Fruit fly (Drosophila melanogaster) whole organism, embryonic: ENCODE measurements around the gene CG34244.
A peak's percentile ranks its signal among the peaks of the same experiment; 100 is the strongest.

Source experiments
- B-H2 ChIP-seq: fragments of 200-800 bp; sonication (Bioruptor generic); optimal IDR thresholded peaks from 2 replicates; lab custom pipeline; 2018; ENCODE audit warnings: missing biosample characterization, mild to moderate bottlenecking, missing genetic modification characterization
- Bdp1 ChIP-seq: fragments of 200-800 bp; sonication (Bioruptor generic); optimal IDR thresholded peaks from 3 replicates; lab custom pipeline; 2016; ENCODE audit warnings: missing biosample characterization, missing genetic modification characterization
- BtbVII ChIP-seq: fragments of 200-800 bp; sonication (Bioruptor generic); optimal IDR thresholded peaks from 3 replicates; lab custom pipeline; 2017; ENCODE audit warnings: missing biosample characterization, mild to moderate bottlenecking, missing genetic modification characterization
- C15 ChIP-seq: fragments of 200-800 bp; sonication (Bioruptor generic); IDR thresholded peaks from 3 replicates; pipeline ENCODE4 v1.3.6; 2022; ENCODE audit warnings: missing biosample characterization, missing genetic modification characterization
- CG10209 ChIP-seq: fragments of 200-800 bp; sonication (Bioruptor generic); optimal IDR thresholded peaks from 3 replicates; lab custom pipeline; 2017; ENCODE audit warnings: missing biosample characterization, mild to moderate bottlenecking, missing genetic modification characterization, missing genetic modification reagents
- CG11093 ChIP-seq: fragments of 200-800 bp; sonication (Bioruptor generic); IDR thresholded peaks from 3 replicates; pipeline ENCODE4 v1.3.6; 2022; ENCODE audit warnings: missing biosample characterization, missing genetic modification characterization
- CG12104 ChIP-seq: fragments of 200-800 bp; sonication (Bioruptor generic); optimal IDR thresholded peaks from 3 replicates; lab custom pipeline; 2016; ENCODE audit warnings: missing biosample characterization, missing genetic modification characterization
- CG12744 ChIP-seq: fragments of 200-800 bp; sonication (Bioruptor generic); optimal IDR thresholded peaks from 2 replicates; lab custom pipeline; 2016; ENCODE audit warnings: missing biosample characterization, missing genetic modification characterization
- CG14050 ChIP-seq: fragments of 200-800 bp; sonication (Bioruptor generic); IDR thresholded peaks from 3 replicates; pipeline ENCODE4 v1.3.6; 2022; ENCODE audit warnings: missing biosample characterization, missing genetic modification characterization
- CG15011 ChIP-seq: fragments of 200-800 bp; sonication (Bioruptor generic); optimal IDR thresholded peaks from 3 replicates; lab custom pipeline; 2018; ENCODE audit warnings: missing biosample characterization, mild to moderate bottlenecking, missing genetic modification characterization
- CG1602 ChIP-seq: fragments of 200-800 bp; sonication (Bioruptor generic); optimal IDR thresholded peaks from 3 replicates; lab custom pipeline; 2016; ENCODE audit warnings: missing biosample characterization, missing genetic modification characterization
- CG1647 ChIP-seq: fragments of 200-800 bp; sonication (Bioruptor generic); optimal IDR thresholded peaks from 3 replicates; lab custom pipeline; 2016; ENCODE audit warnings: missing biosample characterization, missing genetic modification characterization
- CG16813 ChIP-seq: fragments of 200-800 bp; sonication (Bioruptor generic); IDR thresholded peaks from 3 replicates; pipeline ENCODE4 v1.3.6; 2022; ENCODE audit warnings: missing biosample characterization, missing genetic modification characterization; ENCODE audit not compliant: partially characterized antibody
- CG17829 ChIP-seq: fragments of 200-800 bp; optimal IDR thresholded peaks from 2 replicates; lab custom pipeline; 2019; ENCODE audit warnings: missing biosample characterization, mild to moderate bottlenecking, missing genetic modification characterization, moderate library complexity
- CG18599 ChIP-seq: fragments of 200-800 bp; sonication (Bioruptor generic); optimal IDR thresholded peaks from 3 replicates; lab custom pipeline; 2017; ENCODE audit warnings: missing biosample characterization, missing genetic modification characterization, mild to moderate bottlenecking, moderate library complexity, missing genetic modification reagents
- CG2116 ChIP-seq: fragments of 200-800 bp; sonication (Bioruptor generic); optimal IDR thresholded peaks from 3 replicates; lab custom pipeline; 2018; ENCODE audit warnings: missing biosample characterization, mild to moderate bottlenecking, missing genetic modification characterization
- CG2875 ChIP-seq: fragments of 200-800 bp; sonication (Bioruptor generic); optimal IDR thresholded peaks from 2 replicates; lab custom pipeline; 2017; ENCODE audit warnings: missing biosample characterization, mild to moderate bottlenecking, missing genetic modification characterization, missing genetic modification reagents
- CG2889 ChIP-seq: fragments of 200-800 bp; sonication (Bioruptor generic); IDR thresholded peaks from 3 replicates; pipeline ENCODE4 v1.3.6; 2022; ENCODE audit warnings: missing biosample characterization, missing genetic modification characterization
- CG30020 ChIP-seq: fragments of 200-800 bp; optimal IDR thresholded peaks from 2 replicates; lab custom pipeline; 2019; ENCODE audit warnings: missing biosample characterization, mild to moderate bottlenecking, missing genetic modification characterization, moderate library complexity
- CG8281 ChIP-seq: fragments of 200-800 bp; sonication (Bioruptor generic); optimal IDR thresholded peaks from 2 replicates; lab custom pipeline; 2018; ENCODE audit warnings: missing biosample characterization, mild to moderate bottlenecking, missing genetic modification characterization, moderate library complexity
- CG8388 ChIP-seq: fragments of 200-800 bp; sonication (Bioruptor generic); optimal IDR thresholded peaks from 2 replicates; lab custom pipeline; 2019; ENCODE audit warnings: missing biosample characterization, mild to moderate bottlenecking, missing genetic modification characterization, moderate library complexity
- CG8765 ChIP-seq: fragments of 200-800 bp; sonication (Bioruptor generic); IDR thresholded peaks from 2 replicates; pipeline ENCODE4 v1.3.6; 2022; ENCODE audit warnings: missing biosample characterization, missing genetic modification characterization
- CG9876 ChIP-seq: fragments of 200-800 bp; sonication (Bioruptor generic); optimal IDR thresholded peaks from 2 replicates; lab custom pipeline; 2016; ENCODE audit warnings: missing biosample characterization, missing genetic modification characterization
- ERR ChIP-seq: fragments of 200-800 bp; sonication (Bioruptor generic); optimal IDR thresholded peaks from 2 replicates; lab custom pipeline; 2016; ENCODE audit warnings: missing biosample characterization, missing genetic modification characterization
- HmgD ChIP-seq: fragments of 200-800 bp; sonication (Bioruptor generic); optimal IDR thresholded peaks from 3 replicates; lab custom pipeline; 2016; ENCODE audit warnings: missing biosample characterization, missing genetic modification characterization
- Lhr ChIP-seq: fragments of 200-800 bp; sonication (Bioruptor generic); optimal IDR thresholded peaks from 3 replicates; lab custom pipeline; 2017; ENCODE audit warnings: mild to moderate bottlenecking, missing biosample characterization, missing genetic modification reagents, missing genetic modification characterization
- MTF-1 ChIP-seq: fragments of 200-800 bp; sonication (Bioruptor generic); optimal IDR thresholded peaks from 2 replicates; lab custom pipeline; 2018; ENCODE audit warnings: missing biosample characterization, mild to moderate bottlenecking, missing genetic modification characterization, borderline replicate concordance
- Mrtf ChIP-seq: fragments of 200-800 bp; sonication (Bioruptor generic); IDR thresholded peaks from 3 replicates; pipeline ENCODE4 v1.3.6; 2022; ENCODE audit warnings: missing biosample characterization, missing genetic modification characterization
- NC2β ChIP-seq: fragments of 200-800 bp; sonication (Bioruptor generic); optimal IDR thresholded peaks from 2 replicates; lab custom pipeline; 2016; ENCODE audit warnings: missing biosample characterization, missing genetic modification characterization
- PHDP ChIP-seq: fragments of 200-800 bp; sonication (Bioruptor generic); optimal IDR thresholded peaks from 3 replicates; lab custom pipeline; 2018; ENCODE audit warnings: missing biosample characterization, mild to moderate bottlenecking, missing genetic modification characterization, moderate library complexity
- Six4 ChIP-seq: fragments of 200-800 bp; sonication (Bioruptor generic); optimal IDR thresholded peaks from 2 replicates; lab custom pipeline; 2016; ENCODE audit warnings: missing biosample characterization, missing genetic modification characterization
- Sox102F ChIP-seq: fragments of 200-800 bp; sonication (Bioruptor generic); optimal IDR thresholded peaks from 2 replicates; lab custom pipeline; 2018; ENCODE audit warnings: missing biosample characterization, mild to moderate bottlenecking, missing genetic modification characterization, moderate library complexity
- Stat92E ChIP-seq, 3 experiments: fragments of >200 bp in 2 of 3; fragments of 200-800 bp in 1 of 3; sonication (Bioruptor generic) in 1 of 3; optimal IDR thresholded peaks; 2 replicates each; lab custom pipeline; 2017 to 2019; ENCODE audit warnings: missing biosample characterization in 3 of 3, missing genetic modification characterization in 3 of 3, mild to moderate bottlenecking in 1 of 3, moderate library complexity in 1 of 3
- Xrp1 ChIP-seq: fragments of 200-800 bp; sonication (Bioruptor generic); IDR thresholded peaks from 2 replicates; pipeline ENCODE4 v1.3.6; 2022; ENCODE audit warnings: missing biosample characterization, missing genetic modification characterization
- ac ChIP-seq: fragments of 200-800 bp; sonication (Bioruptor generic); optimal IDR thresholded peaks from 3 replicates; lab custom pipeline; 2017; ENCODE audit warnings: missing biosample characterization, mild to moderate bottlenecking, missing genetic modification characterization
- cas ChIP-seq: fragments of 200-800 bp; sonication (Bioruptor generic); IDR thresholded peaks from 2 replicates; pipeline ENCODE4 v1.3.6; 2022; ENCODE audit warnings: missing biosample characterization, missing genetic modification characterization
- da ChIP-seq: fragments of 200-800 bp; sonication (Bioruptor generic); optimal IDR thresholded peaks from 2 replicates; lab custom pipeline; 2016; ENCODE audit warnings: missing biosample characterization, missing genetic modification characterization
- dati ChIP-seq: fragments of 200-800 bp; sonication (Bioruptor generic); IDR thresholded peaks from 2 replicates; pipeline ENCODE4 v1.3.6; 2022; ENCODE audit warnings: missing biosample characterization, missing genetic modification characterization
- gcm ChIP-seq: fragments of 200-800 bp; sonication (Bioruptor generic); optimal IDR thresholded peaks from 2 replicates; lab custom pipeline; 2019; ENCODE audit warnings: missing biosample characterization, mild to moderate bottlenecking, missing genetic modification characterization, moderate library complexity
- gt ChIP-seq: fragments of 200-800 bp; sonication (Bioruptor generic); IDR thresholded peaks from 2 replicates; pipeline ENCODE4 v1.3.6; 2022; ENCODE audit warnings: missing biosample characterization, missing genetic modification characterization
- kni ChIP-seq: fragments of 200-800 bp; sonication (Bioruptor generic); optimal IDR thresholded peaks from 3 replicates; lab custom pipeline; 2017; ENCODE audit warnings: mild to moderate bottlenecking, missing biosample characterization, missing genetic modification reagents, missing genetic modification characterization
- lola ChIP-seq, 3 experiments: fragments of >200 bp in 2 of 3; fragments of 200-800 bp in 1 of 3; sonication (Bioruptor generic) in 1 of 3; optimal IDR thresholded peaks; 2 replicates each; lab custom pipeline; 2017 to 2019; ENCODE audit warnings: missing biosample characterization in 3 of 3, missing genetic modification characterization in 3 of 3, mild to moderate bottlenecking in 1 of 3, moderate library complexity in 1 of 3
- nerfin-2 ChIP-seq: fragments of 200-800 bp; sonication (Bioruptor generic); IDR thresholded peaks from 2 replicates; pipeline ENCODE4 v1.3.6; 2022; ENCODE audit warnings: missing biosample characterization, missing genetic modification characterization; ENCODE audit not compliant: partially characterized antibody
- ranshi ChIP-seq: fragments of 200-800 bp; sonication (Bioruptor generic); IDR thresholded peaks from 2 replicates; pipeline ENCODE4 v1.3.6; 2022; ENCODE audit warnings: missing biosample characterization, missing genetic modification characterization
- sens-2 ChIP-seq: fragments of 200-800 bp; sonication (Bioruptor generic); IDR thresholded peaks from 2 replicates; pipeline ENCODE4 v1.3.6; 2022; ENCODE audit warnings: missing biosample characterization, missing genetic modification characterization
- sr ChIP-seq: fragments of 200-800 bp; sonication (Bioruptor generic); IDR thresholded peaks from 3 replicates; pipeline ENCODE4 v1.3.6; 2022; ENCODE audit warnings: missing biosample characterization, missing genetic modification characterization
- ssp ChIP-seq: fragments of 200-800 bp; sonication (Bioruptor generic); IDR thresholded peaks from 2 replicates; pipeline ENCODE4 v1.3.6; 2022; ENCODE audit warnings: missing biosample characterization, missing genetic modification characterization
- stc ChIP-seq: fragments of 200-800 bp; sonication (Bioruptor generic); IDR thresholded peaks from 2 replicates; pipeline ENCODE4 v1.3.6; 2022; ENCODE audit warnings: missing biosample characterization, missing genetic modification characterization
- tup ChIP-seq: fragments of 200-800 bp; sonication (Bioruptor generic); optimal IDR thresholded peaks from 2 replicates; lab custom pipeline; 2016; ENCODE audit warnings: missing biosample characterization, mild to moderate bottlenecking, missing genetic modification characterization, moderate library complexity
- unpg ChIP-seq: fragments of 200-800 bp; sonication (Bioruptor generic); optimal IDR thresholded peaks from 3 replicates; lab custom pipeline; 2018; ENCODE audit warnings: missing biosample characterization, mild to moderate bottlenecking, missing genetic modification characterization, moderate library complexity

Gene CG34244

DNA sequence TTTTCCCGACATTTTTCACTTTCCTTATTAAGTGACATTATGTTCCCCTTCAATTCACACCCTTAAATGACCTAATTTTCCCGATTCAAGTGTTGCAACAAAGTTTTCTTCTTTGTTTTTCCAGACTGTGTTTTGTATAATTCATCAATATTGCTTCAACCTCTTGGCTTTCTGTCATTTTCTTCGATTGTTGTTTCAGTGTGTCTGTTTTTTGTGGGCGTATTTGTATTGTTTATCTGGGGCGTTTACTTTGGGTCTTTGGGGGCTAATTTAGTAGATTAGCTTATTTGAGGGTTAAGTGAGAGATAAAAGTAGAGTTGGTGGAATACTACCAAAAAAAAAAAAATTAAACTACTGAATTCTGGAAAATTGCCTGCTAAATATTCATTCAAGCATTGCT is 40.0 kb downstream of the CG34244 start (continued):
- TF ChIP-seq CG18599 (peak; percentile 53), NC2β (GFP tag; lab: Kevin White, UChicago) (peak; percentile 8), CG9876 (GFP tag; lab: Kevin White, UChicago) (peak; percentile 1), BtbVII (GFP tag; lab: Kevin White, UChicago) (peak; percentile 64), C15 (no peak), sens-2 (GFP tag; lab: Robert Waterston, UW) (no peak), CG10209 (GFP tag; lab: Kevin White, UChicago) (peak; percentile 21), Lhr (GFP tag; lab: Kevin White, UChicago) (peak; percentile 10), CG15011 (GFP tag; lab: Kevin White, UChicago) (peak; percentile 36), CG12104 (GFP tag; lab: Kevin White, UChicago) (peak; percentile 40), CG1647 (GFP tag; lab: Kevin White, UChicago) (no peak), CG2889 (GFP tag; lab: Robert Waterston, UW) (no peak), CG8388 (GFP tag; lab: Kevin White, UChicago) (peak; percentile 7), PHDP (tag; lab: Kevin White, UChicago) (peak; percentile 55), CG30020 (tag; lab: Kevin White, UChicago) (no peak), ranshi (GFP tag; lab: Robert Waterston, UW) (no peak), cas (GFP tag; lab: Robert Waterston, UW) (no peak), nerfin-2 (GFP tag; lab: Robert Waterston, UW) (no peak), MTF-1 (peak; percentile 72), CG11093 (no peak), Six4 (GFP tag; lab: Kevin White, UChicago) (peak; percentile 16), Mrtf (GFP tag; lab: Robert Waterston, UW) (no peak), CG8281 (tag; lab: Kevin White, UChicago) (peak; percentile 51), CG1602 (GFP tag; lab: Kevin White, UChicago) (no peak), unpg (peak; percentile 45), kni (GFP tag; lab: Kevin White, UChicago) (peak; percentile 53), ERR (no peak)
- TF ChIP-seq, all 482 proteins: peak for 146

dm6 chr3L:14193962-14194503 is 41.7 kb downstream of the CG34244 start:
- no peak for TF ChIP-seq B-H2 (GFP tag; lab: Kevin White, UChicago)
- no peak for TF ChIP-seq ssp (GFP tag; lab: Robert Waterston, UW)
- TF ChIP-seq sr (GFP tag; lab: Robert Waterston, UW) = no peak
- no peak for TF ChIP-seq stc (GFP tag; lab: Robert Waterston, UW)
- TF ChIP-seq Sox102F (GFP tag; lab: Kevin White, UChicago) = peak; percentile 10
- TF ChIP-seq da = no peak
- TF ChIP-seq CG14050 (GFP tag; lab: Robert Waterston, UW) = no peak
- no peak for TF ChIP-seq dati (GFP tag; lab: Robert Waterston, UW)
- TF ChIP-seq CG12744 (GFP tag; lab: Kevin White, UChicago) = no peak
- peak in 1 of 3 experiments; percentile 27 for TF ChIP-seq lola (GFP tag; optimal IDR thresholded peaks at IDR 0.05; lab: Kevin White, UChicago)
- no peak; the same call in none of the 2 replicates for TF ChIP-seq Xrp1 (GFP tag; lab: Robert Waterston, UW)
- TF ChIP-seq cas (GFP tag; lab: Robert Waterston, UW) = no peak
- no peak for TF ChIP-seq CG2116 (GFP tag; lab: Kevin White, UChicago)
- TF ChIP-seq gt (GFP tag; lab: Robert Waterston, UW) = no peak
- TF ChIP-seq Stat92E (GFP tag; optimal IDR thresholded peaks at IDR 0.05; lab: Kevin White, UChicago) = no peak
- TF ChIP-seq Bdp1 (GFP tag; lab: Kevin White, UChicago) = no peak
- no peak for TF ChIP-seq ac (GFP tag; lab: Kevin White, UChicago)
- no peak for TF ChIP-seq HmgD
- TF ChIP-seq CG8765 = no peak
- TF ChIP-seq CG17829 (tag; lab: Kevin White, UChicago) = no peak
- no peak for TF ChIP-seq CG16813 (GFP tag; lab: Robert Waterston, UW)
- TF ChIP-seq gcm = peak; percentile 41
- TF ChIP-seq tup (GFP tag; lab: Kevin White, UChicago) = no peak
- peak; percentile 46 for TF ChIP-seq CG2875 (GFP tag; lab: Kevin White, UChicago)
